Worm (Caenorhabditis elegans): Measurements from ENCODE around the gene C54C6.7.

C54C6.7 gene

DNA sequence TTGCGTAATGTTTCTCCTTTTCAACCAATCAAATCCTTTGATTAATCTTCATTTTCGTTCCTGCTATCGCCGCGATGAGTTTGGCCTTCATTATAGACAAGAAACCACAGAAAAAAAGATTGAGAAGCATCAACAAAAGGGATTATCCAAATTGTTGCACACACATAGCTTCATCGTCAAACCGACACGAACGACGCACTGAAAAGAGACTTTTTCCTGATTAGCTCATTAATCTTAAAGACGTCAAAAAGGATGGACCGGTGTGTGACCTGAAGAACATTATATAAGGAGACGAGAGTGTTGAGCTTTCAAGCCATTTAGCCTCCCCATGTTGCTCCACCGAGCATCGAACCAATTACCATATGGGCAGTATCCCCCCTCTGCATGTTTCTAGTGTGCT is 23.5 kb upstream of the C54C6.7 start:
- TF ChIP-seq nhr-10 (tag; optimal IDR thresholded peaks at IDR 0.05) (no peak), nhr-12 (tag; optimal IDR thresholded peaks at IDR 0.05) (no peak), mdl-1 (tag; optimal IDR thresholded peaks at IDR 0.05) (no peak), unc-55 (GFP tag; optimal IDR thresholded peaks at IDR 0.05) (no peak), mab-5 (tag; optimal IDR thresholded peaks at IDR 0.05) (no peak), ceh-16 (tag; optimal IDR thresholded peaks at IDR 0.05) (no peak), unc-62 (GFP tag; optimal IDR thresholded peaks at IDR 0.05) (no peak), skn-1 (tag; optimal IDR thresholded peaks at IDR 0.05) (no peak), nhr-25 (tag; optimal IDR thresholded peaks at IDR 0.05) (no peak), ama-1 (optimal IDR thresholded peaks at IDR 0.05) (no peak), mbf-1 (tag; optimal IDR thresholded peaks at IDR 0.05) (no peak), nhr-129 (tag; optimal IDR thresholded peaks at IDR 0.05) (no peak), aly-2 (tag; optimal IDR thresholded peaks at IDR 0.05) (no peak), unc-39 (tag; optimal IDR thresholded peaks at IDR 0.05) (no peak), nhr-11 (tag; optimal IDR thresholded peaks at IDR 0.05) (no peak)

ce11 chrIII:3566785-3567184 is 20.6 kb upstream of the C54C6.7 start:
- TF ChIP-seq nhr-23 (tag; optimal IDR thresholded peaks at IDR 0.05) (no peak), ztf-4 (tag; optimal IDR thresholded peaks at IDR 0.05) (no peak), elt-1 (tag; optimal IDR thresholded peaks at IDR 0.05) (no peak), snpc-4 (tag; optimal IDR thresholded peaks at IDR 0.05) (no peak), sem-4 (tag; optimal IDR thresholded peaks at IDR 0.05) (no peak), ama-1 (optimal IDR thresholded peaks at IDR 0.05) (no peak), unc-55 (GFP tag; optimal IDR thresholded peaks at IDR 0.05) (no peak), mab-5 (tag; optimal IDR thresholded peaks at IDR 0.05) (no peak), mdl-1 (tag; optimal IDR thresholded peaks at IDR 0.05) (no peak), ZK546.5 (tag; optimal IDR thresholded peaks at IDR 0.05) (no peak), nhr-6 (tag; optimal IDR thresholded peaks at IDR 0.05) (no peak), Y55F3AM.14 (GFP tag; optimal IDR thresholded peaks at IDR 0.05) (no peak), blmp-1 (tag; optimal IDR thresholded peaks at IDR 0.05; ENCODE audit: insufficient read depth) (no peak), dmd-4 (tag; optimal IDR thresholded peaks at IDR 0.05) (no peak), ceh-16 (tag; optimal IDR thresholded peaks at IDR 0.05) (no peak), gmeb-1 (tag; optimal IDR thresholded peaks at IDR 0.05) (no peak), nhr-21 (tag; optimal IDR thresholded peaks at IDR 0.05) (no peak), nhr-25 (tag; optimal IDR thresholded peaks at IDR 0.05) (no peak)

- TF ChIP-seq skn-1 (tag; optimal IDR thresholded peaks at IDR 0.05) (no peak), mbf-1 (tag; optimal IDR thresholded peaks at IDR 0.05) (no peak), ceh-16 (tag; optimal IDR thresholded peaks at IDR 0.05) (no peak), nhr-77 (tag; optimal IDR thresholded peaks at IDR 0.05) (no peak), lin-13 (GFP tag; optimal IDR thresholded peaks at IDR 0.05) (no peak), C34F6.9 (tag; optimal IDR thresholded peaks at IDR 0.05) (no peak), nhr-21 (tag; optimal IDR thresholded peaks at IDR 0.05) (no peak), nhr-6 (tag; optimal IDR thresholded peaks at IDR 0.05) (no peak), mab-5 (tag; optimal IDR thresholded peaks at IDR 0.05) (no peak), unc-62 (GFP tag; optimal IDR thresholded peaks at IDR 0.05) (no peak), dmd-4 (tag; optimal IDR thresholded peaks at IDR 0.05) (no peak), nhr-10 (tag; optimal IDR thresholded peaks at IDR 0.05) (no peak)
Measured at ce11 chrIII:3564762-3565359, 18.6 kb upstream of the C54C6.7 start.

- TF ChIP-seq sma-9 (GFP tag; optimal IDR thresholded peaks at IDR 0.05) (no peak), sma-9 (tag; optimal IDR thresholded peaks at IDR 0.05) (no peak), zag-1 (tag; optimal IDR thresholded peaks at IDR 0.05) (no peak), mdl-1 (tag; optimal IDR thresholded peaks at IDR 0.05) (no peak)
Measured at ce11 chrIII:3562276-3562675, 16.1 kb upstream of the C54C6.7 start.

- no peak for TF ChIP-seq skn-1 (tag; optimal IDR thresholded peaks at IDR 0.05)
- TF ChIP-seq lin-13 (GFP tag; optimal IDR thresholded peaks at IDR 0.05), result no peak
- no peak for TF ChIP-seq ZK546.5 (tag; optimal IDR thresholded peaks at IDR 0.05)
- TF ChIP-seq sem-4 (tag; optimal IDR thresholded peaks at IDR 0.05), result peak; percentile 2
- no peak for TF ChIP-seq ama-1 (optimal IDR thresholded peaks at IDR 0.05)
- no peak for TF ChIP-seq dmd-4 (tag; optimal IDR thresholded peaks at IDR 0.05)
- TF ChIP-seq F13H6.1 (tag; optimal IDR thresholded peaks at IDR 0.05), result peak; percentile 39
- peak in 1 of 2 experiments; percentile 32 for TF ChIP-seq lsy-2 (tag; optimal IDR thresholded peaks at IDR 0.05)
- TF ChIP-seq peb-1 (tag; optimal IDR thresholded peaks at IDR 0.05), result no peak
- TF ChIP-seq mbf-1 (tag; optimal IDR thresholded peaks at IDR 0.05), result no peak
- peak; percentile 7 for TF ChIP-seq nhr-129 (tag; optimal IDR thresholded peaks at IDR 0.05)
- no peak for TF ChIP-seq alr-1 (tag; optimal IDR thresholded peaks at IDR 0.05)
- peak; percentile 61 for TF ChIP-seq sma-9 (GFP tag; optimal IDR thresholded peaks at IDR 0.05)
- no peak for TF ChIP-seq sma-9 (tag; optimal IDR thresholded peaks at IDR 0.05)
- TF ChIP-seq C34F6.9 (tag; optimal IDR thresholded peaks at IDR 0.05), result peak; percentile 7
- TF ChIP-seq snpc-4 (tag; optimal IDR thresholded peaks at IDR 0.05), result no peak
- no peak for TF ChIP-seq zag-1 (tag; optimal IDR thresholded peaks at IDR 0.05)
- peak; percentile 66 for TF ChIP-seq crh-2 (tag; optimal IDR thresholded peaks at IDR 0.05)
- no peak for TF ChIP-seq nhr-6 (tag; optimal IDR thresholded peaks at IDR 0.05)
- TF ChIP-seq ceh-82 (tag; optimal IDR thresholded peaks at IDR 0.05), result no peak
- TF ChIP-seq mdl-1 (tag; optimal IDR thresholded peaks at IDR 0.05), result peak in 1 of 2 experiments; percentile 15
- TF ChIP-seq unc-39 (tag; optimal IDR thresholded peaks at IDR 0.05), result no peak
- no peak for TF ChIP-seq nhr-11 (tag; optimal IDR thresholded peaks at IDR 0.05)
Measured at ce11 chrIII:3560235-3560634, 14.0 kb upstream of the C54C6.7 start.
